Worm (Caenorhabditis elegans) whole organism, L4 larva: ENCODE results near the gene wdr-20.

ENCODE experiments used
- F26F4.8 ChIP-seq: fragments of 200-800 bp; sonication (Bioruptor generic); conservative IDR thresholded peaks from 2 replicates; pipeline ENCODE4 v1.3.6; 2022; ENCODE audit warnings: missing genetic modification characterization, missing compliant biosample characterization
- T20F7.1 ChIP-seq: fragments of 200-800 bp; sonication (Bioruptor generic); optimal IDR thresholded peaks from 2 replicates; lab custom pipeline; 2018; ENCODE audit warnings: mild to moderate bottlenecking, missing genetic modification characterization, missing compliant biosample characterization
- Y48G9A.11 ChIP-seq: fragments of 200-800 bp; sonication (Bioruptor generic); IDR thresholded peaks from 2 replicates; pipeline ENCODE4 v1.3.6; 2022; ENCODE audit warnings: missing genetic modification reagents, missing genetic modification characterization, missing compliant biosample characterization
- Y75B8A.6 ChIP-seq: fragments of 200-800 bp; sonication (Bioruptor generic); IDR thresholded peaks from 2 replicates; pipeline ENCODE4 v1.3.6; 2022; ENCODE audit warnings: missing genetic modification reagents, missing genetic modification characterization, missing compliant biosample characterization
- aly-2 ChIP-seq: sonication (generic microtip); optimal IDR thresholded peaks from 2 replicates; lab custom pipeline; 2018; ENCODE audit warnings: missing biosample characterization, missing genetic modification characterization
- ceh-28 ChIP-seq: fragments of 150-350 bp; optimal IDR thresholded peaks from 2 replicates; lab custom pipeline; 2014; ENCODE audit warnings: missing biosample characterization, missing genetic modification reagents, missing genetic modification characterization
- ceh-32 ChIP-seq: sonication (generic microtip); optimal IDR thresholded peaks from 2 replicates; lab custom pipeline; 2016; ENCODE audit warnings: mild to moderate bottlenecking, missing genetic modification characterization, missing compliant biosample characterization; ENCODE audit not compliant: poor library complexity
- ceh-44 ChIP-seq: fragments of 200-800 bp; sonication (Bioruptor generic); IDR thresholded peaks from 2 replicates; pipeline ENCODE4 v1.3.6; 2022; ENCODE audit warnings: missing genetic modification reagents, missing genetic modification characterization, missing compliant biosample characterization
- ceh-62 ChIP-seq: sonication (generic microtip); optimal IDR thresholded peaks from 2 replicates; lab custom pipeline; 2017; ENCODE audit warnings: missing biosample characterization, missing genetic modification characterization
- ctbp-1 ChIP-seq: fragments of 200-800 bp; sonication (Bioruptor generic); IDR thresholded peaks from 2 replicates; pipeline ENCODE4 v1.3.6; 2022; ENCODE audit warnings: missing genetic modification reagents, missing genetic modification characterization, missing compliant biosample characterization
- daf-16 ChIP-seq, 3 experiments: sonication (generic microtip); optimal IDR thresholded peaks; 2 replicates each; lab custom pipeline; 2016 to 2017; ENCODE audit warnings: missing genetic modification characterization in 3 of 3, missing genetic modification reagents in 3 of 3, mild to moderate bottlenecking in 2 of 3, missing compliant biosample characterization in 2 of 3, missing biosample characterization in 1 of 3, moderate library complexity in 1 of 3
- daf-19 ChIP-seq: fragments of 200-800 bp; sonication (Bioruptor generic); conservative IDR thresholded peaks from 2 replicates; pipeline ENCODE4 v1.3.6; 2022; ENCODE audit warnings: missing genetic modification characterization, missing compliant biosample characterization
- dmd-9 ChIP-seq: fragments of 200-800 bp; sonication (Bioruptor generic); IDR thresholded peaks from 2 replicates; pipeline ENCODE4 v1.3.6; 2022; ENCODE audit warnings: missing genetic modification reagents, missing genetic modification characterization, missing compliant biosample characterization
- egl-27 ChIP-seq: sonication (generic microtip); optimal IDR thresholded peaks from 3 replicates; lab custom pipeline; 2017; ENCODE audit warnings: missing biosample characterization, missing genetic modification reagents, missing genetic modification characterization
- gei-8 ChIP-seq: fragments of 200-800 bp; sonication (Bioruptor generic); optimal IDR thresholded peaks from 2 replicates; lab custom pipeline; 2018; ENCODE audit warnings: mild to moderate bottlenecking, missing genetic modification characterization, missing compliant biosample characterization
- hif-1 ChIP-seq, 2 experiments: sonication (generic microtip); optimal IDR thresholded peaks; 2 replicates each; lab custom pipeline; 2016 to 2017; ENCODE audit warnings: missing compliant biosample characterization in 2 of 2, missing genetic modification characterization in 2 of 2, missing genetic modification reagents in 2 of 2, missing genotype in 2 of 2, mild to moderate bottlenecking in 1 of 2
- hlh-11 ChIP-seq: fragments of 200-800 bp; sonication (Bioruptor generic); optimal IDR thresholded peaks from 2 replicates; lab custom pipeline; 2018; ENCODE audit warnings: mild to moderate bottlenecking, missing genetic modification characterization, missing compliant biosample characterization
- jun-1 ChIP-seq: fragments of 150-350 bp; optimal IDR thresholded peaks from 2 replicates; lab custom pipeline; 2014; ENCODE audit warnings: missing biosample characterization, missing genetic modification reagents, missing genetic modification characterization
- lin-13 ChIP-seq: fragments of 150-350 bp; optimal IDR thresholded peaks from 2 replicates; lab custom pipeline; 2014; ENCODE audit warnings: missing biosample characterization, missing genetic modification reagents, missing genetic modification characterization
- lin-38 ChIP-seq: fragments of 200-800 bp; sonication (Bioruptor generic); IDR thresholded peaks from 2 replicates; pipeline ENCODE4 v1.3.6; 2022; ENCODE audit warnings: missing genetic modification reagents, missing genetic modification characterization, missing compliant biosample characterization
- madf-5 ChIP-seq, 2 experiments: fragments of 200-800 bp; sonication (Bioruptor generic); IDR thresholded peaks; 2 replicates each; pipeline ENCODE4 v1.3.6; 2022; ENCODE audit warnings: missing compliant biosample characterization in 2 of 2, missing genetic modification characterization in 2 of 2
- madf-9 ChIP-seq: fragments of 200-800 bp; sonication (Bioruptor generic); conservative IDR thresholded peaks from 2 replicates; pipeline ENCODE4 v1.3.6; 2022; ENCODE audit warnings: missing genetic modification reagents, missing genetic modification characterization, missing compliant biosample characterization
- mep-1 ChIP-seq: fragments of 150-350 bp; sonication (generic microtip); optimal IDR thresholded peaks from 3 replicates; lab custom pipeline; 2014; ENCODE audit warnings: missing biosample characterization, missing genetic modification characterization
- mes-2 ChIP-seq: sonication (generic microtip); optimal IDR thresholded peaks from 2 replicates; lab custom pipeline; 2016; ENCODE audit warnings: missing genotype, mild to moderate bottlenecking, missing genetic modification characterization, missing compliant biosample characterization; ENCODE audit not compliant: poor library complexity, severe bottlenecking
- mxl-3 ChIP-seq: fragments of 200-800 bp; sonication (Bioruptor generic); optimal IDR thresholded peaks from 2 replicates; lab custom pipeline; 2018; ENCODE audit warnings: mild to moderate bottlenecking, missing genetic modification characterization, missing compliant biosample characterization
- nhr-10 ChIP-seq: fragments of 150-350 bp; optimal IDR thresholded peaks from 2 replicates; lab custom pipeline; 2014; ENCODE audit warnings: missing biosample characterization, missing genetic modification characterization
- nhr-102 ChIP-seq: sonication (generic microtip); optimal IDR thresholded peaks from 2 replicates; lab custom pipeline; 2016; ENCODE audit warnings: mild to moderate bottlenecking, missing genetic modification characterization, moderate library complexity, missing compliant biosample characterization
- nhr-11 ChIP-seq: fragments of 150-350 bp; optimal IDR thresholded peaks from 2 replicates; lab custom pipeline; 2014; ENCODE audit warnings: missing biosample characterization, missing genetic modification characterization
- nhr-237 ChIP-seq: sonication (generic microtip); optimal IDR thresholded peaks from 2 replicates; lab custom pipeline; 2017; ENCODE audit warnings: missing biosample characterization, missing genetic modification characterization
- nhr-28 ChIP-seq: fragments of 150-350 bp; optimal IDR thresholded peaks from 2 replicates; lab custom pipeline; 2014; ENCODE audit warnings: missing biosample characterization, missing genetic modification characterization
- nhr-41 ChIP-seq: fragments of 200-800 bp; sonication (Bioruptor generic); IDR thresholded peaks from 2 replicates; pipeline ENCODE4 v1.3.6; 2022; ENCODE audit warnings: missing genetic modification reagents, missing genetic modification characterization, missing compliant biosample characterization
- nhr-6 ChIP-seq: fragments of 150-350 bp; optimal IDR thresholded peaks from 2 replicates; lab custom pipeline; 2014; ENCODE audit warnings: missing biosample characterization, missing genetic modification characterization
- nhr-77 ChIP-seq: fragments of 150-350 bp; optimal IDR thresholded peaks from 2 replicates; lab custom pipeline; 2014; ENCODE audit warnings: missing biosample characterization, missing genetic modification characterization
- pha-4 ChIP-seq, 2 experiments: fragments of 150-350 bp in 1 of 2; fragments of 200-800 bp in 1 of 2; sonication (Bioruptor generic) in 1 of 2; IDR thresholded peaks in 1 of 2; optimal IDR thresholded peaks in 1 of 2; 2 replicates each; pipeline versions ENCODE4 v1.3.6 to Lab custom; 2014 to 2022; ENCODE audit warnings: missing genetic modification characterization in 2 of 2, missing genetic modification reagents in 2 of 2, missing biosample characterization in 1 of 2, missing compliant biosample characterization in 1 of 2
- php-3 ChIP-seq: fragments of 200-800 bp; sonication (Bioruptor generic); IDR thresholded peaks from 2 replicates; pipeline ENCODE4 v1.3.6; 2022; ENCODE audit warnings: missing genetic modification reagents, missing genetic modification characterization, missing compliant biosample characterization
- pqm-1 ChIP-seq: sonication (generic microtip); optimal IDR thresholded peaks from 2 replicates; lab custom pipeline; 2017; ENCODE audit warnings: missing biosample characterization, missing genetic modification characterization
- rbr-2 ChIP-seq: sonication (generic microtip); optimal IDR thresholded peaks from 2 replicates; lab custom pipeline; 2016; ENCODE audit warnings: missing genotype, missing genetic modification characterization, missing compliant biosample characterization
- skn-1 ChIP-seq: fragments of 150-350 bp; optimal IDR thresholded peaks from 2 replicates; lab custom pipeline; 2014; ENCODE audit warnings: missing biosample characterization, missing genetic modification characterization
- snpc-4 ChIP-seq: fragments of 150-350 bp; optimal IDR thresholded peaks from 2 replicates; lab custom pipeline; 2014; ENCODE audit warnings: missing biosample characterization, missing genetic modification characterization
- spr-1 ChIP-seq: sonication (generic microtip); optimal IDR thresholded peaks from 2 replicates; lab custom pipeline; 2016; ENCODE audit warnings: mild to moderate bottlenecking, missing genetic modification characterization, missing compliant biosample characterization
- tra-1 ChIP-seq: fragments of 200-800 bp; sonication (Bioruptor generic); IDR thresholded peaks from 2 replicates; pipeline ENCODE4 v1.3.6; 2022; ENCODE audit warnings: missing genetic modification reagents, missing genetic modification characterization, missing compliant biosample characterization
- zag-1 ChIP-seq: fragments of 150-350 bp; optimal IDR thresholded peaks from 2 replicates; lab custom pipeline; 2014; ENCODE audit warnings: missing biosample characterization, missing genetic modification characterization
- zfp-2 ChIP-seq: sonication (generic microtip); optimal IDR thresholded peaks from 2 replicates; lab custom pipeline; 2016; ENCODE audit warnings: mild to moderate bottlenecking, missing genetic modification characterization, missing compliant biosample characterization
- zfp-3 ChIP-seq: fragments of 200-800 bp; sonication (Bioruptor generic); conservative IDR thresholded peaks from 2 replicates; pipeline ENCODE4 v1.3.6; 2022; ENCODE audit warnings: missing genetic modification reagents, missing genetic modification characterization, missing compliant biosample characterization
- ztf-11 ChIP-seq: fragments of 150-350 bp; optimal IDR thresholded peaks from 2 replicates; lab custom pipeline; 2014; ENCODE audit warnings: missing biosample characterization, missing genetic modification characterization
- ztf-7 ChIP-seq: fragments of 150-350 bp; optimal IDR thresholded peaks from 2 replicates; lab custom pipeline; 2014; ENCODE audit warnings: missing biosample characterization, missing genetic modification characterization

The wdr-20 gene

ce11 chrV:10087103-10087502, 46.9 kb downstream of the wdr-20 start, which contains the start of gene R04B5.5 (continued):
- TF ChIP-seq nhr-102 (tag; lab: Kevin White, UChicago) = peak; percentile 48
- peak; percentile 24 for TF ChIP-seq nhr-11 (tag; lab: Kevin White, UChicago)
- peak; percentile 89 for TF ChIP-seq php-3 (GFP tag; lab: Robert Waterston, UW)
- TF ChIP-seq madf-9 = no peak
- TF ChIP-seq mxl-3 (GFP tag; lab: Kevin White, UChicago) = peak; percentile 79
- TF ChIP-seq egl-27 (tag; lab: Kevin White, UChicago) = no peak
- no peak for TF ChIP-seq skn-1
- TF ChIP-seq Y75B8A.6 = no peak
- TF ChIP-seq zag-1 = no peak
- TF ChIP-seq mep-1 (tag; lab: Kevin White, UChicago) = peak; percentile 13
- no peak for TF ChIP-seq pha-4 (GFP tag; IDR thresholded peaks at IDR 0.05; lab: Robert Waterston, UW)
- no peak for TF ChIP-seq pha-4 (tag; optimal IDR thresholded peaks at IDR 0.05; lab: Kevin White, UChicago)
- TF ChIP-seq nhr-77 (tag; lab: Kevin White, UChicago) = peak; percentile 89
- no peak for TF ChIP-seq daf-19
- TF ChIP-seq jun-1 = no peak
- peak; percentile 37 for TF ChIP-seq pqm-1 (tag; lab: Kevin White, UChicago)
- no peak for TF ChIP-seq rbr-2
- no peak for TF ChIP-seq ceh-28 (tag; lab: Kevin White, UChicago)
- no peak for TF ChIP-seq snpc-4
- no peak for TF ChIP-seq gei-8 (GFP tag; lab: Kevin White, UChicago)
- TF ChIP-seq ctbp-1 (GFP tag; lab: Robert Waterston, UW) = no peak
- peak; percentile 2 for TF ChIP-seq nhr-6
- TF ChIP-seq tra-1 (GFP tag; lab: Robert Waterston, UW) = 0 out of 2 replicates have a peak, but pooled peaks have one; percentile 46
- no peak for TF ChIP-seq spr-1 (tag; lab: Kevin White, UChicago)
- TF ChIP-seq zfp-2 (tag; lab: Kevin White, UChicago) = no peak
- no peak for TF ChIP-seq madf-5 (GFP tag; IDR thresholded peaks at IDR 0.05; lab: Robert Waterston, UW)
- TF ChIP-seq mes-2 (tag; lab: Kevin White, UChicago) = no peak
- no peak for TF ChIP-seq ztf-11
- peak; percentile 8 for TF ChIP-seq T20F7.1
- TF ChIP-seq hlh-11 (tag; lab: Kevin White, UChicago) = peak; percentile 74
- TF ChIP-seq ceh-62 (tag; lab: Kevin White, UChicago) = no peak
- TF ChIP-seq ztf-7 (tag; lab: Kevin White, UChicago) = peak; percentile 46
- TF ChIP-seq nhr-41 (GFP tag; lab: Robert Waterston, UW) = no peak

DNA sequence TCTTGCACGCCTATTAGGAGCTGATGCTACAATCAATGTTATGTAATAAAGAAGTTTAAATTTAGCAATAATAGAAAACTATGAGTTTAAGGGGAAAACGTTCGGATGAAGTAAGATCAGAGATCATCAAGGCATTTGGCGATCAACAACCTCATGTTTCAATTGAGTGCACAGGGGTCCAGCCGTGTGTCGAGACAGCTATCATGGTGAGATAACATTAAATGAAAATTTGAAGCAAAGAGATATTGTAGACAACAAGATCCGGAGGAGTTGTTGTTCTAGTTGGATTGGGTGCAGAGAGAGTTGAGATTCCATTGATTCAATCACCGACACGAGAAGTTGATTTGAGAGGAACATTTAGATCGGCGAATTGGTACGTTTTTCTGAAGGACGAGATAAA, 47.8 kb downstream of the wdr-20 start:
- TF ChIP-seq daf-16 (GFP tag; optimal IDR thresholded peaks at IDR 0.05; lab: Kevin White, UChicago) = peak in 1 of 2 experiments; percentile 72
- no peak for TF ChIP-seq daf-16 (tag; optimal IDR thresholded peaks at IDR 0.05; lab: Kevin White, UChicago)
- TF ChIP-seq mes-2 (tag; lab: Kevin White, UChicago) = no peak
- TF ChIP-seq lin-13 (GFP tag; lab: Kevin White, UChicago) = no peak
- TF ChIP-seq pqm-1 (tag; lab: Kevin White, UChicago) = no peak
- no peak for TF ChIP-seq Y48G9A.11 (GFP tag; lab: Robert Waterston, UW)

DNA sequence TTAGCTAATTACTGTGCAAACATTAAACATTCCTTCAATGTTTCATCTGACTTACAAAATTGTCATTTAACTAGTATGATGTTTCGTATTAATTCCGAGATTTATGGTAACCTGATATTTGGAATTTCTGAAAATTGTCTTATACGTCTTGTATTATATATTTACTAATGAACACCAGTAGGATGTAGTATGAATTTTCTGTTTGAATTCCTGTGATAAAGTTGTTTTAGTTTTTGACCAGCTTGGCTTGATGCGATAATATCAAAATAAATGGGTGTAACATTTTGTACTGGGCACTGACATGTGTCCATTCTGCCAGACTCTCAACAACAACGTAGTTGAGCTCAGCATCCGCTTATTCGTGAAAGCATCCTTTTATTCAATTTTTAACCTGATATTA, 49.1 kb downstream of the wdr-20 start, which contains the start of gene R04B5.6:
Gene R04B5.6, plus strand, starts transcription at position 301 of the 400 bp plus-strand sequence.
- no peak for TF ChIP-seq madf-5 (GFP tag; IDR thresholded peaks at IDR 0.05; lab: Robert Waterston, UW)
- no peak for TF ChIP-seq ceh-44 (GFP tag; lab: Robert Waterston, UW)
- TF ChIP-seq ceh-32 = no peak
- TF ChIP-seq hif-1 (tag; optimal IDR thresholded peaks at IDR 0.05; lab: Kevin White, UChicago) = no peak
- TF ChIP-seq zag-1 = no peak
- TF ChIP-seq ctbp-1 (GFP tag; lab: Robert Waterston, UW) = no peak
- no peak for TF ChIP-seq F26F4.8 (GFP tag; lab: Robert Waterston, UW)
- TF ChIP-seq jun-1 = no peak
- no peak for TF ChIP-seq lin-38 (GFP tag; lab: Robert Waterston, UW)
- TF ChIP-seq aly-2 (tag; lab: Kevin White, UChicago) = no peak
- TF ChIP-seq dmd-9 (GFP tag; lab: Robert Waterston, UW) = no peak
- TF ChIP-seq zfp-3 (GFP tag; lab: Robert Waterston, UW) = no peak
- no peak for TF ChIP-seq gei-8 (GFP tag; lab: Kevin White, UChicago)
- no peak for TF ChIP-seq nhr-237
- TF ChIP-seq daf-19 = no peak
- TF ChIP-seq nhr-28 = no peak
- TF ChIP-seq nhr-10 (tag; lab: Kevin White, UChicago) = no peak
